Worm (Caenorhabditis elegans): Measurements from ENCODE around the gene adal-1.

The adal-1 gene

DNA sequence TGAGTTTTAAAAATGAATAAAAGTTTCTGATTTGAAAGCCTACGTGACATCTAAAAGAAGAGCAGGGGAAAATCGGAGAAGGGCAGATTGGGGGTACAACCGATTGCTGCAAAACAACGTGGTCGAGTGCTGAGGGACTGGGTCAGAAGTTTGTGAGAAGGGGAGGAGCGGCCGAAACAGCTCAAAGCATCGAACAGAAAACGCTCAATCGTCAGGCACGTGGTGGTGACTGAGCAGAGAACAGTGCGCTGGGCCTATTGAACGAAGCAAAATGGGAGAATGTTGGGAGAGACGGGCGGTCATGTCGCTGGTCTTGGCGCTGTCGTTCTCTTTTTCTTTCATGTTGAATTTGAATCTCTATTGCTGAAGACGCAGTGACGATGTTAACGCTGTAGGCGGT, 2.3 kb downstream of the adal-1 start (continued):
- TF ChIP-seq elt-2 (tag; optimal IDR thresholded peaks at IDR 0.05) (peak; percentile 67), zag-1 (tag; optimal IDR thresholded peaks at IDR 0.05) (no peak), aly-2 (tag; optimal IDR thresholded peaks at IDR 0.05) (no peak), ztf-11 (tag; optimal IDR thresholded peaks at IDR 0.05) (no peak), snpc-4 (tag; optimal IDR thresholded peaks at IDR 0.05) (peak; percentile 33), lsy-12 (tag; optimal IDR thresholded peaks at IDR 0.05) (peak; percentile 42), unc-39 (tag; optimal IDR thresholded peaks at IDR 0.05) (no peak)

DNA sequence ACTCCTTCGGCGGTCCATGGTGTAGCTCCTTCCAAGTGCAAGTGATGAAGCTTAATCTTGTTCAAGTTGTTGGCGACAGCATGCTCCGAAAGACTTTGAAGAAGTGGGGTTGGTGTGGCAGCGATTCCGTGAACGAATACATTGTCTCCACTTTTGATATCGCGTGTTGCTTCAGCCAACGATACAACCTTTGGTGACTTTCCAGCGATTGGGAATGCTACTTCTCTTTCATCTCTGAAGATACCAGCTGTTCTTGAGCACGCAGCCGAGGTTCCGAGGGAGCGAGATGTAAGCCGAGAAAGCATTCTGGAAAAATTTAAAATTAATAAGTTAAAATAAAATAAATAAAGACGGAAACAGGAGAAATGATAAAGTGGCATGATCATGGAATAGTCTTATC, 3.3 kb downstream of the adal-1 start, which contains the start of gene acer-1:
Gene acer-1 (minus strand): TSS at position 306 of the 400 bp plus-strand sequence.
- TF ChIP-seq pha-4 (tag; optimal IDR thresholded peaks at IDR 0.05) (peak; percentile 37), nfya-1 (tag; optimal IDR thresholded peaks at IDR 0.05; ENCODE audit: insufficient read depth) (peak; percentile 9), zag-1 (tag; optimal IDR thresholded peaks at IDR 0.05) (no peak), elt-2 (tag; optimal IDR thresholded peaks at IDR 0.05) (peak; percentile 3), fkh-10 (GFP tag; optimal IDR thresholded peaks at IDR 0.05) (no peak), ama-1 (optimal IDR thresholded peaks at IDR 0.05) (peak; percentile 93), lin-39 (tag; optimal IDR thresholded peaks at IDR 0.05) (peak; percentile 13)

DNA sequence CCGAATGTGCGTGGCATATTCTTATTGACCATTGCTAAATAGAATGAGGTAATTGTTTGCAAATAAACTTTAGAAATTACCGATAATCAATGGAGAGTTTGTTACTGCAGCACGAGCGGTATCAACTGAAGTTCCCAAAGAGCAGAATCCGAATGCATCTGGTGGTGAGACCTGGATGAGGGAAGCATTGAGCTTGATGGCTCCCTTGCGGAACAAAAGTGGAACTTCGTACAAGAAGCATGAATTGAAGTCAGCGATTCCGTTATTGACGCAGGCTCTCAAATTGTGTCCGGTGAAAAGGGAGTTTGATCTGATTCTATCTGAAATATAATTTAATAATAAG, 3.9 kb downstream of the adal-1 start:
- TF ChIP-seq ceh-9 (tag; optimal IDR thresholded peaks at IDR 0.05), result no peak
- peak; percentile 78 for TF ChIP-seq ama-1 (optimal IDR thresholded peaks at IDR 0.05)
- TF ChIP-seq fos-1 (tag; optimal IDR thresholded peaks at IDR 0.05), result peak; percentile 17

DNA sequence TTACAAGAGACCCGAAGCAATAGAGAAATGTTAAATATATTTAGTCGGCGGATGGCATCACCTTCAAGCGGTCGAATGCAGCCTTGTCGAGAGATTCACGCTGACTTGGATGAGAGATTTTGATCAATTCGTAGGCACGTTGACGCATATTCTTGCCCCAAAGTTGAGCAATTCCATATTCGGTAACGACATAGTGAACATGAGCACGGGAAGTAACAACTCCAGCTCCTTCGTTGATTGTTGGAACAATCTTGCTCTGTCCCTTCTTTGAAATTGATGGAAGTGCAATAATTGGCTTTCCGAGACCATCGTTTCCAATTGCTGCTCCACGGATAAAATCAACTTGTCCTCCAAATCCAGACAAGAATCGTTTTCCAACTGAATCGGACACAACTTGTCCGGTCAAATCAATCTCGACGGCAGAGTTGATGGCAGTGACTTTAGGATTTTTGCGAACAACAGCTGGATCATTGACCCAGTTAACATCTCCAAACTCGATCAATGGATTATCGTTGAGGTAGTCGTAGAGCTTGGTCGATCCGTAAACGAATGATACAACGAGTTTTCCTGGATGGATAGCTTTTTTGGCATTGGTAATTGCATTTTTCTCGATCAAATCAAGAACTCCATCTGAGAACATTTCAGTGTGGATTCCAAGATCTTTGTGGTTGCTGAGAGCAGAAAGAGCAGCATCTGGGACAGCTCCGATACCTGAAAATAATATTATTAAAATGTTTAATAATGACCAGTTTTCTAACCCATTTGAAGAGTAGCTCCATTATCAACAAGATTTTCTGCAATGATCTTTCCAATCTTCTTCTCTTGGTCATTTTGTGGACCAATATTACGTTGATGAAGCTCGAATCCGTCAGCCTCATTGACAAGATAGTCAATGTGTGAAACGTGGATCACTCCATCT, 4.5 kb downstream of the adal-1 start:
- TF ChIP-seq lin-39 (tag; optimal IDR thresholded peaks at IDR 0.05) (peak; percentile 28), ama-1 (optimal IDR thresholded peaks at IDR 0.05) (peak; percentile 56), elt-3 (tag; optimal IDR thresholded peaks at IDR 0.05) (no peak), nhr-43 (tag; optimal IDR thresholded peaks at IDR 0.05; ENCODE audit: poor library complexity, severe bottlenecking) (peak; percentile 66)

DNA sequence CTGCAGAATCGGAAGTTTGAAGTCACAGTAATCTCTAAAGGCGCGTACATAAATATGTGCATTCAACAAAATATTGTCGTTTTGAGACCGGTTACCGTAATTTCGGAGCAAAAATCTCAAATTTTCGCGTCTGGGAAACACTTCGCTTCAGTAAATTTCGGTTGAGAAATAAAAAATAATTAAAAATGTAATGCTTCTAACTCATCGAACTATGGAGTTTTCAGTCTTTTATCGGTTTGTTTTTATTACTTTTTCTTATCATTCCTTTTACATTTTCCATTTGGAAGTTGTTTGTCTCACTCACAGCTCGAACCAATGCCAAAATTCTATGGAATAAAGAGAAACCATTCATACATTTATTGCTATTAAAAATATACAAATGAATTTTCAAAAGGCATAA, 5.2 kb downstream of the adal-1 start:
- TF ChIP-seq nhr-23 (tag; optimal IDR thresholded peaks at IDR 0.05) (peak; percentile 65), daf-12 (tag; optimal IDR thresholded peaks at IDR 0.05) (no peak), lin-39 (tag; optimal IDR thresholded peaks at IDR 0.05) (no peak), ceh-82 (tag; optimal IDR thresholded peaks at IDR 0.05) (no peak), eor-1 (tag; optimal IDR thresholded peaks at IDR 0.05) (no peak), pha-4 (tag; optimal IDR thresholded peaks at IDR 0.05) (peak; percentile 73), nhr-76 (tag; optimal IDR thresholded peaks at IDR 0.05) (peak; percentile 4), nhr-12 (tag; optimal IDR thresholded peaks at IDR 0.05) (no peak), elt-2 (tag; optimal IDR thresholded peaks at IDR 0.05) (peak; percentile 66), R02D3.7 (tag; optimal IDR thresholded peaks at IDR 0.05) (no peak), mdl-1 (tag; optimal IDR thresholded peaks at IDR 0.05) (no peak), egl-5 (tag; optimal IDR thresholded peaks at IDR 0.05) (no peak), aly-2 (tag; optimal IDR thresholded peaks at IDR 0.05) (no peak), nhr-237 (tag; optimal IDR thresholded peaks at IDR 0.05) (no peak), elt-3 (tag; optimal IDR thresholded peaks at IDR 0.05) (no peak), lsy-12 (tag; optimal IDR thresholded peaks at IDR 0.05) (peak; percentile 38), nhr-43 (tag; optimal IDR thresholded peaks at IDR 0.05; ENCODE audit: poor library complexity, severe bottlenecking) (peak; percentile 78), jun-1 (tag; optimal IDR thresholded peaks at IDR 0.05) (peak; percentile 10), fkh-2 (tag; optimal IDR thresholded peaks at IDR 0.05) (no peak), ama-1 (optimal IDR thresholded peaks at IDR 0.05) (peak; percentile 91), lin-15B (tag; optimal IDR thresholded peaks at IDR 0.05) (no peak), ZK546.5 (tag; optimal IDR thresholded peaks at IDR 0.05) (no peak), nfya-1 (tag; optimal IDR thresholded peaks at IDR 0.05; ENCODE audit: insufficient read depth) (peak; percentile 21), nhr-67 (tag; optimal IDR thresholded peaks at IDR 0.05) (no peak), nhr-11 (tag; optimal IDR thresholded peaks at IDR 0.05) (no peak), pqm-1 (tag; optimal IDR thresholded peaks at IDR 0.05) (peak; percentile 63), tbx-2 (tag; optimal IDR thresholded peaks at IDR 0.05) (peak; percentile 29), mml-1 (tag; optimal IDR thresholded peaks at IDR 0.05) (no peak)

All from whole organism, L3 larva.